Worm (Caenorhabditis elegans) whole organism, L2 larva: ENCODE measurements around the gene glb-1.

Experiments
- gmeb-1 ChIP-seq: fragments of 150-350 bp; optimal IDR thresholded peaks from 2 replicates; lab custom pipeline; 2014; ENCODE audit warnings: missing biosample characterization, missing genetic modification characterization
- snpc-4 ChIP-seq: fragments of 150-350 bp; optimal IDR thresholded peaks from 2 replicates; lab custom pipeline; 2014; ENCODE audit warnings: missing biosample characterization, missing genetic modification characterization

- TF ChIP-seq snpc-4 (tag; lab: Kevin White, UChicago) (no peak), gmeb-1 (tag; lab: Kevin White, UChicago) (no peak)
These were observed 50.0 kb downstream of the glb-1 start for ce11 chrIII:8873045-8873457.
